Worm (Caenorhabditis elegans) whole organism, L2 larva: Measurements from ENCODE around the gene F08F8.7.

Experiments used
- C34F6.9 ChIP-seq: fragments of 150-350 bp; optimal IDR thresholded peaks from 2 replicates; lab custom pipeline; 2014; ENCODE audit warnings: missing biosample characterization, missing genetic modification characterization
- F13H6.1 ChIP-seq: sonication (generic microtip); optimal IDR thresholded peaks from 2 replicates; lab custom pipeline; 2016; ENCODE audit warnings: missing genetic modification characterization, missing compliant biosample characterization
- R02D3.7 ChIP-seq: fragments of 150-350 bp; optimal IDR thresholded peaks from 2 replicates; lab custom pipeline; 2014; ENCODE audit warnings: missing biosample characterization, missing genetic modification characterization
- Y55F3AM.14 ChIP-seq: fragments of 200-800 bp; sonication (Bioruptor generic); optimal IDR thresholded peaks from 2 replicates; lab custom pipeline; 2018; ENCODE audit warnings: mild to moderate bottlenecking, missing genetic modification characterization, missing compliant biosample characterization
- ZK546.5 ChIP-seq: sonication (generic microtip); optimal IDR thresholded peaks from 2 replicates; lab custom pipeline; 2017; ENCODE audit warnings: missing biosample characterization, missing genetic modification characterization
- alr-1 ChIP-seq: fragments of 150-350 bp; optimal IDR thresholded peaks from 2 replicates; lab custom pipeline; 2014; ENCODE audit warnings: missing biosample characterization, missing genetic modification characterization
- aly-2 ChIP-seq: fragments of 150-350 bp; optimal IDR thresholded peaks from 2 replicates; lab custom pipeline; 2014; ENCODE audit warnings: missing biosample characterization, missing genetic modification characterization
- ama-1 ChIP-seq: fragments of 150-350 bp; optimal IDR thresholded peaks from 2 replicates; lab custom pipeline; 2018; ENCODE audit warnings: inconsistent platforms
- blmp-1 ChIP-seq: sonication (generic microtip); optimal IDR thresholded peaks from 2 replicates; lab custom pipeline; 2017; ENCODE audit warnings: missing genetic modification characterization, mild to moderate bottlenecking, missing compliant biosample characterization, antibody characterized with exemption, moderate library complexity; ENCODE audit not compliant: insufficient read depth
- ceh-16 ChIP-seq: fragments of 150-350 bp; optimal IDR thresholded peaks from 2 replicates; lab custom pipeline; 2014; ENCODE audit warnings: missing biosample characterization, missing genetic modification characterization
- ceh-82 ChIP-seq: fragments of 150-350 bp; optimal IDR thresholded peaks from 2 replicates; lab custom pipeline; 2014; ENCODE audit warnings: missing biosample characterization, missing genetic modification characterization
- crh-2 ChIP-seq: sonication (generic microtip); optimal IDR thresholded peaks from 2 replicates; lab custom pipeline; 2017; ENCODE audit warnings: missing biosample characterization, missing genetic modification characterization
- dmd-4 ChIP-seq: sonication (generic microtip); optimal IDR thresholded peaks from 2 replicates; lab custom pipeline; 2017; ENCODE audit warnings: missing biosample characterization, missing genetic modification characterization
- egl-27 ChIP-seq: sonication (generic microtip); optimal IDR thresholded peaks from 3 replicates; lab custom pipeline; 2017; ENCODE audit warnings: missing biosample characterization, missing genetic modification reagents, missing genetic modification characterization
- elt-1 ChIP-seq: fragments of 150-350 bp; optimal IDR thresholded peaks from 2 replicates; lab custom pipeline; 2014; ENCODE audit warnings: missing biosample characterization, missing genetic modification characterization
- elt-3 ChIP-seq: sonication (generic microtip); optimal IDR thresholded peaks from 2 replicates; lab custom pipeline; 2017; ENCODE audit warnings: missing biosample characterization, missing genetic modification characterization
- fos-1 ChIP-seq: fragments of 150-350 bp; optimal IDR thresholded peaks from 2 replicates; lab custom pipeline; 2014; ENCODE audit warnings: missing biosample characterization, missing genetic modification characterization
- gmeb-1 ChIP-seq: fragments of 150-350 bp; optimal IDR thresholded peaks from 2 replicates; lab custom pipeline; 2014; ENCODE audit warnings: missing biosample characterization, missing genetic modification characterization
- lin-11 ChIP-seq: fragments of 150-350 bp; sonication (generic microtip); optimal IDR thresholded peaks from 2 replicates; lab custom pipeline; 2014; ENCODE audit warnings: missing biosample characterization, missing genetic modification characterization, inconsistent platforms, mixed read lengths
- lin-13 ChIP-seq: fragments of 150-350 bp; optimal IDR thresholded peaks from 2 replicates; lab custom pipeline; 2014; ENCODE audit warnings: missing biosample characterization, missing genetic modification reagents, missing genetic modification characterization
- lin-39 ChIP-seq: fragments of 150-350 bp; optimal IDR thresholded peaks from 2 replicates; lab custom pipeline; 2014; ENCODE audit warnings: missing biosample characterization, missing genetic modification reagents, missing genetic modification characterization
- lsy-2 ChIP-seq, 2 experiments: fragments of 150-350 bp in 1 of 2; sonication (generic microtip) in 1 of 2; optimal IDR thresholded peaks; 2 replicates each; lab custom pipeline; 2014 to 2017; ENCODE audit warnings: missing biosample characterization in 2 of 2, missing genetic modification characterization in 2 of 2
- mab-5 ChIP-seq: fragments of 150-350 bp; optimal IDR thresholded peaks from 2 replicates; lab custom pipeline; 2014; ENCODE audit warnings: missing biosample characterization, missing genetic modification characterization
- mbf-1 ChIP-seq: sonication (generic microtip); optimal IDR thresholded peaks from 2 replicates; lab custom pipeline; 2017; ENCODE audit warnings: missing biosample characterization, missing genetic modification characterization
- mdl-1 ChIP-seq, 2 experiments: fragments of 150-350 bp in 1 of 2; sonication (generic microtip) in 1 of 2; optimal IDR thresholded peaks; 2 replicates each; lab custom pipeline; 2017; ENCODE audit warnings: missing biosample characterization in 2 of 2, missing genetic modification characterization in 2 of 2
- nhr-10 ChIP-seq: sonication (generic microtip); optimal IDR thresholded peaks from 2 replicates; lab custom pipeline; 2017; ENCODE audit warnings: missing biosample characterization, missing genetic modification characterization
- nhr-11 ChIP-seq: fragments of 150-350 bp; optimal IDR thresholded peaks from 2 replicates; lab custom pipeline; 2014; ENCODE audit warnings: missing biosample characterization, missing genetic modification characterization
- nhr-12 ChIP-seq: fragments of 150-350 bp; optimal IDR thresholded peaks from 2 replicates; lab custom pipeline; 2014; ENCODE audit warnings: missing biosample characterization, missing genetic modification characterization
- nhr-129 ChIP-seq: fragments of 150-350 bp; optimal IDR thresholded peaks from 2 replicates; lab custom pipeline; 2014; ENCODE audit warnings: missing biosample characterization, missing genetic modification characterization
- nhr-21 ChIP-seq: fragments of 150-350 bp; optimal IDR thresholded peaks from 2 replicates; lab custom pipeline; 2014; ENCODE audit warnings: missing biosample characterization, missing genetic modification characterization
- nhr-23 ChIP-seq: fragments of 150-350 bp; optimal IDR thresholded peaks from 2 replicates; lab custom pipeline; 2014; ENCODE audit warnings: missing biosample characterization, missing genetic modification reagents, missing genetic modification characterization
- nhr-237 ChIP-seq: fragments of 150-350 bp; optimal IDR thresholded peaks from 2 replicates; lab custom pipeline; 2014; ENCODE audit warnings: missing biosample characterization, missing genetic modification characterization
- nhr-25 ChIP-seq: fragments of 150-350 bp; sonication (generic microtip); optimal IDR thresholded peaks from 3 replicates; lab custom pipeline; 2014; ENCODE audit warnings: missing biosample characterization, missing genetic modification characterization
- nhr-6 ChIP-seq: fragments of 150-350 bp; optimal IDR thresholded peaks from 2 replicates; lab custom pipeline; 2014; ENCODE audit warnings: missing biosample characterization, missing genetic modification characterization
- nhr-77 ChIP-seq: fragments of 150-350 bp; optimal IDR thresholded peaks from 2 replicates; lab custom pipeline; 2014; ENCODE audit warnings: missing biosample characterization, missing genetic modification characterization
- peb-1 ChIP-seq: fragments of 150-350 bp; optimal IDR thresholded peaks from 2 replicates; lab custom pipeline; 2014; ENCODE audit warnings: missing biosample characterization, missing genetic modification characterization
- sem-4 ChIP-seq: fragments of 150-350 bp; optimal IDR thresholded peaks from 2 replicates; lab custom pipeline; 2014; ENCODE audit warnings: missing biosample characterization, missing genetic modification reagents, missing genetic modification characterization
- skn-1 ChIP-seq: sonication (generic microtip); optimal IDR thresholded peaks from 2 replicates; lab custom pipeline; 2017; ENCODE audit warnings: missing biosample characterization, missing genetic modification characterization
- sma-3 ChIP-seq: sonication (generic microtip); optimal IDR thresholded peaks from 2 replicates; lab custom pipeline; 2016; ENCODE audit warnings: missing genetic modification reagents, missing genetic modification characterization, missing compliant biosample characterization
- sma-9 ChIP-seq, 2 experiments: fragments of 150-350 bp in 1 of 2; sonication (generic microtip) in 1 of 2; optimal IDR thresholded peaks; 2 replicates each; lab custom pipeline; 2014 to 2016; ENCODE audit warnings: missing genetic modification characterization in 2 of 2, mild to moderate bottlenecking in 1 of 2, missing biosample characterization in 1 of 2, missing compliant biosample characterization in 1 of 2, missing genetic modification reagents in 1 of 2, moderate library complexity in 1 of 2
- snpc-4 ChIP-seq: fragments of 150-350 bp; optimal IDR thresholded peaks from 2 replicates; lab custom pipeline; 2014; ENCODE audit warnings: missing biosample characterization, missing genetic modification characterization
- unc-39 ChIP-seq: fragments of 150-350 bp; optimal IDR thresholded peaks from 2 replicates; lab custom pipeline; 2014; ENCODE audit warnings: missing biosample characterization, missing genetic modification characterization
- unc-55 ChIP-seq: fragments of 150-350 bp; sonication (generic microtip); optimal IDR thresholded peaks from 3 replicates; lab custom pipeline; 2014; ENCODE audit warnings: missing biosample characterization, missing genetic modification reagents, missing genetic modification characterization
- unc-62 ChIP-seq: fragments of 150-350 bp; optimal IDR thresholded peaks from 2 replicates; lab custom pipeline; 2014; ENCODE audit warnings: missing biosample characterization, missing genetic modification reagents, missing genetic modification characterization
- zag-1 ChIP-seq: fragments of 150-350 bp; optimal IDR thresholded peaks from 2 replicates; lab custom pipeline; 2014; ENCODE audit warnings: missing biosample characterization, missing genetic modification characterization
- ztf-1 ChIP-seq: fragments of 200-800 bp; sonication (Bioruptor generic); conservative IDR thresholded peaks from 2 replicates; pipeline ENCODE4 v1.3.6; 2022; ENCODE audit warnings: missing genetic modification characterization, missing compliant biosample characterization
- ztf-11 ChIP-seq: sonication (generic microtip); optimal IDR thresholded peaks from 2 replicates; lab custom pipeline; 2017; ENCODE audit warnings: missing biosample characterization, missing genetic modification characterization
- ztf-4 ChIP-seq: fragments of 150-350 bp; optimal IDR thresholded peaks from 2 replicates; lab custom pipeline; 2014; ENCODE audit warnings: missing biosample characterization, missing genetic modification characterization

F08F8.7 gene

DNA sequence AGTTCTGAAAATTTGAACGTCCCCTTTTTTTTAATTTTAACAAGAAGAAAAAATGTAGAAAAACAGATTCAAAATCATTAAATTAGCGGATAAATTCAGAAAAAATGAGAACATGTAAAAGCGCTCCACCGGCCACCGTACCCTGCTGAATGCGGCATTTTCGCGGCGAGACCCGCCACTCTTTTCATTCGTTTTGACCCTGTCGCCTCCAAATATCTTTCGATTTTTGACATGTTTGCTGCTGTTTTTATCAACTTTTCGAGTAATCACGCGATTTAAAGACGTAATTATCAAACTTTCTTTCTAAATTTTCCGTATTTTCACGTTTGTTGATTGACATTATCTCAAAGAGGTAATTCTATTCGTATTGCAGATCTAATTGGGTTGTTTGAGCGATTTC, 10.7 kb downstream of the F08F8.7 start, which contains the start of gene gsp-2 (continued):
- TF ChIP-seq nhr-237 (tag; lab: Kevin White, UChicago) = no peak
- no peak for TF ChIP-seq R02D3.7 (tag; lab: Kevin White, UChicago)
- TF ChIP-seq mdl-1 (tag; optimal IDR thresholded peaks at IDR 0.05; lab: Kevin White, UChicago) = no peak
- TF ChIP-seq lin-39 = no peak
- peak; percentile 51 for TF ChIP-seq sem-4 (tag; lab: Kevin White, UChicago)
- peak; percentile 22 for TF ChIP-seq blmp-1 (tag; lab: Kevin White, UChicago)
- TF ChIP-seq ZK546.5 = peak; percentile 86

DNA sequence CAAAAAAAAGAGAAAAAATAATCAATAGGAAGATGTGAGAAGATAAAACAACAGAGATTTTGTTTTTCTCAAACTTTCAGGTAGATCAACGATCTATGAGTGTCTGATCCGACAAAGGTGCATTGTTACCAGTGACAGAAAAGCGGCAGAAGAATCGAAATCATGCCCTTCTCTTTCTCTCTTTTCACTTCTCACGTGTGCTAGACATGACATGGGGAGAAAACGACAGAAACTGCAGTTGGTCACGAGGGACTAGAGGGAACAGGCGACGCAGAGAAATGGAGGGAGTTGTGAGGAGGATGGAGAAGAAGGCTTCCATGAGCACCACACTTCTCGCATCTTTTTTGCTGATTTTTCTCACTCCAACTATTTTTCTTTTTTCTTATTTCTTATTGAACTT, 11.7 kb downstream of the F08F8.7 start, which contains the start of gene F56C9.10:
Gene F56C9.10, minus strand, starts transcription at position 97 of the 400 bp plus-strand sequence.
- TF ChIP-seq elt-1 (tag; lab: Kevin White, UChicago) (no peak), skn-1 (tag; lab: Kevin White, UChicago) (peak; percentile 1), ceh-16 (tag; lab: Kevin White, UChicago) (no peak), unc-39 (no peak), ceh-82 (tag; lab: Kevin White, UChicago) (no peak), crh-2 (tag; lab: Kevin White, UChicago) (peak; percentile 91), elt-3 (tag; lab: Kevin White, UChicago) (no peak), unc-55 (GFP tag; lab: Kevin White, UChicago) (peak; percentile 72), fos-1 (tag; lab: Kevin White, UChicago) (peak; percentile 86), mdl-1 (tag; optimal IDR thresholded peaks at IDR 0.05; lab: Kevin White, UChicago) (peak; percentile 90 to 95), nhr-10 (tag; lab: Kevin White, UChicago) (no peak), ztf-4 (tag; lab: Kevin White, UChicago) (peak; percentile 92), ZK546.5 (peak; percentile 54), alr-1 (tag; lab: Kevin White, UChicago) (no peak), sem-4 (tag; lab: Kevin White, UChicago) (peak; percentile 83), F13H6.1 (tag; lab: Kevin White, UChicago) (peak; percentile 85), dmd-4 (tag; lab: Kevin White, UChicago) (no peak), lin-13 (peak; percentile 77), gmeb-1 (peak; percentile 79), nhr-25 (tag; lab: Kevin White, UChicago) (peak; percentile 92), egl-27 (tag; lab: Kevin White, UChicago) (peak; percentile 63), unc-62 (GFP tag; lab: Kevin White, UChicago) (peak; percentile 52), Y55F3AM.14 (GFP tag; lab: Kevin White, UChicago) (peak; percentile 63), nhr-12 (no peak), ztf-1 (GFP tag; lab: Robert Waterston, UW) (no peak), R02D3.7 (tag; lab: Kevin White, UChicago) (no peak), mbf-1 (tag; lab: Kevin White, UChicago) (no peak), sma-9 (GFP tag; optimal IDR thresholded peaks at IDR 0.05; lab: Kevin White, UChicago) (peak; percentile 89), sma-9 (tag; optimal IDR thresholded peaks at IDR 0.05; lab: Kevin White, UChicago) (no peak), sma-3 (GFP tag; lab: Kevin White, UChicago) (peak; percentile 88), nhr-237 (tag; lab: Kevin White, UChicago) (no peak), peb-1 (tag; lab: Kevin White, UChicago) (no peak), nhr-77 (tag; lab: Kevin White, UChicago) (no peak), mab-5 (tag; lab: Kevin White, UChicago) (peak; percentile 35), ztf-11 (no peak), nhr-6 (tag; lab: Kevin White, UChicago) (peak; percentile 54), blmp-1 (tag; lab: Kevin White, UChicago) (peak; percentile 99), snpc-4 (peak; percentile 30), lin-39 (no peak), nhr-129 (tag; lab: Kevin White, UChicago) (peak; percentile 98), aly-2 (no peak), zag-1 (tag; lab: Kevin White, UChicago) (peak; percentile 84), lsy-2 (tag; optimal IDR thresholded peaks at IDR 0.05; lab: Kevin White, UChicago) (peak; percentile 39 to 93), C34F6.9 (peak; percentile 98), nhr-21 (tag; lab: Kevin White, UChicago) (peak; percentile 90), lin-11 (peak; percentile 77), nhr-11 (no peak), ama-1 (lab: Kevin White, UChicago) (peak; percentile 66), nhr-23 (tag; lab: Kevin White, UChicago) (no peak)
